Fruit fly (Drosophila melanogaster) Kc167 (cell line): ENCODE results near the gene sip1.

Source experiments
- Myc ChIP-seq: fragments of >200 bp; optimal IDR thresholded peaks from 2 replicates; lab custom pipeline; 2017; ENCODE audit warnings: missing external identifiers
- Sin3A ChIP-seq: fragments of >200 bp; optimal IDR thresholded peaks from 2 replicates; lab custom pipeline; 2018; ENCODE audit warnings: missing external identifiers
- h ChIP-seq: fragments of >200 bp; optimal IDR thresholded peaks from 3 replicates; lab custom pipeline; 2018; ENCODE audit warnings: missing external identifiers
- psq ChIP-seq: fragments of >200 bp; optimal IDR thresholded peaks from 2 replicates; lab custom pipeline; 2017; ENCODE audit warnings: missing external identifiers
- ttk ChIP-seq: sonication (Bioruptor generic); optimal IDR thresholded peaks from 2 replicates; lab custom pipeline; 2017; ENCODE audit warnings: missing external identifiers

DNA sequence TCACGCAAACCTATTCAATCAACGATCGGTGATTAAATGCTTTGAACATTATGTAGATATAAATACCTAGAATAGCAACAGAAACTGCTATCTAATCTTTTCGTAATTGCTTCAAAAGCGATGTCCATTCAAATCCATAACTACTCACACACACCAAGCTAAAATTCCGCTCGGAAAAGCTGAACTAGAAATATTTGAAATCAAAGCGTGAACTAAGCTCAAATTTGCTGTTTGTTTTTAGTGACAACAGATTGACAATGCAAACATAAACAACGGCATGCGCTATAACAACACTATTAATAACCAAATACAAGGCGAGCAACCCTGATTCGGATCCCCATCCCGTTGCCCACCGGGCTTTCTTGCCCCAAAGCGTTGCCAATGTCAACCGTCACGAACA, 14.8 kb upstream of the sip1 start, which contains the start of gene CG7236:
- TF ChIP-seq h (lab: Kevin White, UChicago) (no peak), psq (no peak), Sin3A (lab: Kevin White, UChicago) (no peak), Myc (no peak), ttk (lab: Kevin White, UChicago) (no peak)
